Fruit fly (Drosophila melanogaster): ENCODE measurements around the gene dsh.

dsh gene

dm6 chrX:11379139-11379538 lies 23.5 kb downstream of the dsh start (continued):
- TF ChIP-seq bigmax (GFP tag; optimal IDR thresholded peaks at IDR 0.05) (no peak), CG14014 (GFP tag; IDR thresholded peaks at IDR 0.05) (peak; percentile 46), Dbx (GFP tag; IDR thresholded peaks at IDR 0.05) (peak; percentile 58; the same call in 2 of the 3 replicates), CG31365 (tag; optimal IDR thresholded peaks at IDR 0.05) (no peak), CG4707 (GFP tag; optimal IDR thresholded peaks at IDR 0.05) (no peak), maf-S (GFP tag; optimal IDR thresholded peaks at IDR 0.05) (no peak), fd102C (GFP tag; optimal IDR thresholded peaks at IDR 0.05) (no peak), CG11696 (GFP tag; IDR thresholded peaks at IDR 0.05) (peak; percentile 71), bowl (GFP tag; IDR thresholded peaks at IDR 0.05) (no peak), Dip3 (GFP tag; optimal IDR thresholded peaks at IDR 0.05) (no peak), CG7987 (GFP tag; optimal IDR thresholded peaks at IDR 0.05) (no peak), gsb (GFP tag; IDR thresholded peaks at IDR 0.05) (no peak), cg (GFP tag; optimal IDR thresholded peaks at IDR 0.05) (no peak), tgo (GFP tag; IDR thresholded peaks at IDR 0.05) (peak; percentile 48; the same call in 2 of the 3 replicates), CG18262 (tag; optimal IDR thresholded peaks at IDR 0.05) (peak; percentile 42), CG6254 (GFP tag; optimal IDR thresholded peaks at IDR 0.05) (no peak), CG43689 (GFP tag; IDR thresholded peaks at IDR 0.05) (no peak), Ets97D (GFP tag; optimal IDR thresholded peaks at IDR 0.05) (no peak), CG13775 (GFP tag; optimal IDR thresholded peaks at IDR 0.05) (no peak), toy (GFP tag; IDR thresholded peaks at IDR 0.05) (no peak), CG15011 (GFP tag; optimal IDR thresholded peaks at IDR 0.05) (no peak), ewg (GFP tag; optimal IDR thresholded peaks at IDR 0.05) (no peak), chm (GFP tag; IDR thresholded peaks at IDR 0.05) (peak; percentile 33; the same call in 1 of the 2 replicates), otp (GFP tag; IDR thresholded peaks at IDR 0.05) (no peak), Ssrp (tag; optimal IDR thresholded peaks at IDR 0.05) (no peak), peb (GFP tag; IDR thresholded peaks at IDR 0.05) (peak; percentile 19; the same call in 1 of the 2 replicates), gcm (GFP tag; optimal IDR thresholded peaks at IDR 0.05) (no peak), Doc2 (GFP tag; IDR thresholded peaks at IDR 0.05) (no peak), zfh2 (GFP tag; optimal IDR thresholded peaks at IDR 0.05) (no peak), sim (GFP tag; IDR thresholded peaks at IDR 0.05) (0 out of 2 replicates have a peak, but pooled peaks have one; percentile 17), CG9609 (GFP tag; optimal IDR thresholded peaks at IDR 0.05) (no peak), CG8359 (GFP tag; optimal IDR thresholded peaks at IDR 0.05; ENCODE audit: borderline replicate concordance) (no peak), Oaz (GFP tag; IDR thresholded peaks at IDR 0.05) (peak; percentile 40; the same call in 1 of the 2 replicates), zf30C (GFP tag; optimal IDR thresholded peaks at IDR 0.05) (no peak), Blimp-1 (GFP tag; optimal IDR thresholded peaks at IDR 0.05) (peak; percentile 32), CG12299 (tag; optimal IDR thresholded peaks at IDR 0.05) (no peak), tin (GFP tag; optimal IDR thresholded peaks at IDR 0.05) (no peak), exex (tag; optimal IDR thresholded peaks at IDR 0.05) (no peak), corto (GFP tag; optimal IDR thresholded peaks at IDR 0.05) (no peak), hbn (GFP tag; IDR thresholded peaks at IDR 0.05; ENCODE audit: partially characterized antibody) (no peak), ttk (GFP tag; IDR thresholded peaks at IDR 0.05) (peak; percentile 52; the same call in 1 of the 2 replicates), Hr3 (GFP tag; optimal IDR thresholded peaks at IDR 0.05) (no peak), Chrac-16 (GFP tag; optimal IDR thresholded peaks at IDR 0.05) (peak; percentile 12), Nf-YA (GFP tag; IDR thresholded peaks at IDR 0.05) (no peak), CG8281 (tag; optimal IDR thresholded peaks at IDR 0.05) (no peak), run (tag; optimal IDR thresholded peaks at IDR 0.05) (no peak), CG11093 (GFP tag; IDR thresholded peaks at IDR 0.05) (no peak), CG17186 (GFP tag; optimal IDR thresholded peaks at IDR 0.05) (no peak), Lim3 (GFP tag; IDR thresholded peaks at IDR 0.05) (no peak), gsb-n (tag; optimal IDR thresholded peaks at IDR 0.05) (no peak), gce (GFP tag; IDR thresholded peaks at IDR 0.05) (0 out of 3 replicates have a peak, but pooled peaks have one; percentile 25), CG11695 (GFP tag; IDR thresholded peaks at IDR 0.05) (peak; percentile 53; the same call in 1 of the 3 replicates)

Data from whole organism, embryonic.